Fruit fly (Drosophila melanogaster) whole organism, prepupa: ENCODE results near the gene alpha-Man-Ic.

Experiments used
- CG10631 ChIP-seq: fragments of 200-800 bp; sonication (Bioruptor generic); optimal IDR thresholded peaks from 2 replicates; lab custom pipeline; 2016; ENCODE audit warnings: missing biosample characterization, missing genetic modification characterization
- CG15336 ChIP-seq: fragments of 200-800 bp; sonication (Bioruptor generic); IDR thresholded peaks from 2 replicates; pipeline ENCODE4 v1.3.6; 2022; ENCODE audit warnings: missing biosample characterization, missing genetic modification characterization
- CG1621 ChIP-seq: fragments of 200-800 bp; sonication (Bioruptor generic); optimal IDR thresholded peaks from 3 replicates; lab custom pipeline; 2018; ENCODE audit warnings: missing biosample characterization, mild to moderate bottlenecking, missing genetic modification characterization
- CG16779 ChIP-seq: fragments of 200-800 bp; sonication (Bioruptor generic); optimal IDR thresholded peaks from 3 replicates; lab custom pipeline; 2017; ENCODE audit warnings: missing biosample characterization, mild to moderate bottlenecking, missing genetic modification characterization
- CG4318 ChIP-seq: fragments of 200-800 bp; sonication (Bioruptor generic); optimal IDR thresholded peaks from 3 replicates; lab custom pipeline; 2017; ENCODE audit warnings: missing biosample characterization, mild to moderate bottlenecking, missing genetic modification characterization
- Eip93F ChIP-seq: fragments of 200-800 bp; sonication (Bioruptor generic); optimal IDR thresholded peaks from 2 replicates; lab custom pipeline; 2016; ENCODE audit warnings: missing biosample characterization, mild to moderate bottlenecking, missing genetic modification characterization
- Ets96B ChIP-seq: fragments of 200-800 bp; optimal IDR thresholded peaks from 2 replicates; lab custom pipeline; 2019; ENCODE audit warnings: missing biosample characterization, mild to moderate bottlenecking, missing genetic modification characterization, moderate library complexity
- Hr4 ChIP-seq: fragments of 200-800 bp; sonication (Bioruptor generic); optimal IDR thresholded peaks from 3 replicates; lab custom pipeline; 2016; ENCODE audit warnings: missing biosample characterization, missing genetic modification characterization
- Met ChIP-seq: fragments of 200-800 bp; sonication (Bioruptor generic); optimal IDR thresholded peaks from 3 replicates; lab custom pipeline; 2016; ENCODE audit warnings: missing biosample characterization, missing genetic modification characterization
- Smox ChIP-seq: fragments of 200-800 bp; sonication (Bioruptor generic); optimal IDR thresholded peaks from 3 replicates; lab custom pipeline; 2016; ENCODE audit warnings: missing biosample characterization, missing genetic modification characterization
- cyc ChIP-seq: fragments of 200-800 bp; sonication (Bioruptor generic); optimal IDR thresholded peaks from 3 replicates; lab custom pipeline; 2016; ENCODE audit warnings: missing biosample characterization, missing genetic modification characterization
- spab ChIP-seq: fragments of 200-800 bp; sonication (Bioruptor generic); optimal IDR thresholded peaks from 2 replicates; lab custom pipeline; 2017; ENCODE audit warnings: missing biosample characterization, mild to moderate bottlenecking, missing genetic modification characterization, missing genetic modification reagents
- ss ChIP-seq, 2 experiments: fragments of 200-800 bp; sonication (Bioruptor generic); optimal IDR thresholded peaks; 2 replicates in 1 of 2; 3 replicates in 1 of 2; lab custom pipeline; 2017 to 2018; ENCODE audit warnings: mild to moderate bottlenecking in 2 of 2, missing biosample characterization in 2 of 2, missing genetic modification characterization in 2 of 2, moderate library complexity in 1 of 2
- svp ChIP-seq: fragments of 200-800 bp; sonication (Bioruptor generic); peaks from one replicate; lab custom pipeline; 2016; ENCODE audit warnings: missing biosample characterization, missing genetic modification characterization

DNA sequence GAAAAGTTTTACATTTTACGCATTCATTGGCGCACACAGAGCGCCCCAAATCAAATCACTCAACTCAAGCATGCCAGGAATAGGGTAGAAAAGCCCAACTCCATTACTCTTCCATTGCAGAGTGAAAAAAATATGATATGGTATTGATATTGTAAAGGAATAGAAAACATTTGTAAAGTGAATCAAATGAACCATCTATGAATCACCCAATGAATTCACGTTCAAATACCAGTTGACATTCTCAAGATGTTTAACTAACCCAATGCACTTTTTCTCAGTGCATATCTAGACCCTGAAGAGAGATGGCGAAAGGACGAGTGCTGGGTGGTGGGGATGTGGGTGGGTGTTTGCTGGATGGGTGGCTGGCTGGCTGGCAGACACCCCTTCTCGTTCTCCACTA, 48.4 kb upstream of the alpha-Man-Ic start:
- TF ChIP-seq CG1621 (tag; lab: Kevin White, UChicago) (no peak), Met (GFP tag; lab: Kevin White, UChicago) (peak; percentile 9), Ets96B (tag; lab: Kevin White, UChicago) (peak; percentile 30), CG10631 (GFP tag; lab: Kevin White, UChicago) (peak; percentile 1), CG15336 (GFP tag; lab: Robert Waterston, UW) (no peak), Hr4 (GFP tag; lab: Kevin White, UChicago) (no peak), cyc (peak; percentile 16), Smox (GFP tag; lab: Kevin White, UChicago) (no peak), svp (peak; percentile 71), Eip93F (GFP tag; lab: Kevin White, UChicago) (no peak), CG16779 (tag; lab: Kevin White, UChicago) (no peak), spab (GFP tag; lab: Kevin White, UChicago) (no peak), ss (GFP tag; optimal IDR thresholded peaks at IDR 0.05; lab: Kevin White, UChicago) (no peak), CG4318 (GFP tag; lab: Kevin White, UChicago) (no peak)
